Worm (Caenorhabditis elegans): ENCODE data around the gene T26C12.1.

- TF ChIP-seq nhr-120 (GFP tag; IDR thresholded peaks at IDR 0.05) (no peak), snpc-3.4 (tag; optimal IDR thresholded peaks at IDR 0.05) (no peak), ztf-25 (GFP tag; IDR thresholded peaks at IDR 0.05) (no peak), sea-2 (GFP tag; IDR thresholded peaks at IDR 0.05) (no peak), pbrm-1 (GFP tag; IDR thresholded peaks at IDR 0.05) (no peak), attf-5 (GFP tag; optimal IDR thresholded peaks at IDR 0.05) (no peak)
These were observed 3.1 kb downstream of the T26C12.1 start for ce11 chrIV:3261761-3262160.
